Fruit fly (Drosophila melanogaster): Measurements from ENCODE around the gene Wdr82.

Gene Wdr82

DNA sequence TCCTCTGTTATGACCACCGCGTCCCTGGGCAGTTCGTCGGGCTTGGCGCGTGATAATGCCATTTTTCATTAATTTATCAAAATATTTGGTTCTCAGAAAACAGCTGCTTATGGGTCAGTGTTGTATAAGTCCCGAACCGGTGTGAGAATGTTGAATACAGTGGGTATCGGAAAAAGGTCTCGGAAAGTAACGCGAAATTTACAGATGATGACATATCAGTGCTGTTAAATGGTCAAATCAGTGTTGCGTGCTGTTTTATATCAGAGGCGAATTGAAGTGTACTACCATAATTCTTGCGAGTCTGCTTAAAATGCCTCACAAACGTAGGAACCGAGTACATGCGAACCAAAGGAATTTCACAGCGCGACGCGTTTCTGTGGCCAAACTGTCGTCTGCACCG lies 8.4 kb downstream of the Wdr82 start, which contains the start of the genes CG13392 and Rcd4 (continued):
- TF ChIP-seq Blimp-1 (GFP tag; optimal IDR thresholded peaks at IDR 0.05) (no peak), CG6808 (GFP tag; optimal IDR thresholded peaks at IDR 0.05) (peak; percentile 46), Gug (GFP tag; IDR thresholded peaks at IDR 0.05) (no peak), Hr39 (GFP tag; optimal IDR thresholded peaks at IDR 0.05) (peak; percentile 66), CG11762 (GFP tag; optimal IDR thresholded peaks at IDR 0.05; ENCODE audit: insufficient read depth) (peak; percentile 21), topi (GFP tag; optimal IDR thresholded peaks at IDR 0.05) (peak; percentile 76), CG6276 (GFP tag; optimal IDR thresholded peaks at IDR 0.05) (no peak), Eip93F (GFP tag; optimal IDR thresholded peaks at IDR 0.05) (no peak), CG16779 (tag; optimal IDR thresholded peaks at IDR 0.05) (no peak), Lpt (GFP tag; optimal IDR thresholded peaks at IDR 0.05) (peak; percentile 3), CG8119 (GFP tag; IDR thresholded peaks at IDR 0.05) (no peak), net (GFP tag; optimal IDR thresholded peaks at IDR 0.05) (peak; percentile 52), CG3919 (GFP tag; optimal IDR thresholded peaks at IDR 0.05) (peak; percentile 79), CG8319 (GFP tag; optimal IDR thresholded peaks at IDR 0.05) (no peak), CG3032 (tag; optimal IDR thresholded peaks at IDR 0.05) (peak; percentile 47), dac (GFP tag; optimal IDR thresholded peaks at IDR 0.05) (no peak), achi (GFP tag; optimal IDR thresholded peaks at IDR 0.05) (peak; percentile 80), vri (GFP tag; optimal IDR thresholded peaks at IDR 0.05) (peak; percentile 92), CG11294 (GFP tag; IDR thresholded peaks at IDR 0.05) (peak; percentile 38; the same call in 1 of the 2 replicates)

DNA sequence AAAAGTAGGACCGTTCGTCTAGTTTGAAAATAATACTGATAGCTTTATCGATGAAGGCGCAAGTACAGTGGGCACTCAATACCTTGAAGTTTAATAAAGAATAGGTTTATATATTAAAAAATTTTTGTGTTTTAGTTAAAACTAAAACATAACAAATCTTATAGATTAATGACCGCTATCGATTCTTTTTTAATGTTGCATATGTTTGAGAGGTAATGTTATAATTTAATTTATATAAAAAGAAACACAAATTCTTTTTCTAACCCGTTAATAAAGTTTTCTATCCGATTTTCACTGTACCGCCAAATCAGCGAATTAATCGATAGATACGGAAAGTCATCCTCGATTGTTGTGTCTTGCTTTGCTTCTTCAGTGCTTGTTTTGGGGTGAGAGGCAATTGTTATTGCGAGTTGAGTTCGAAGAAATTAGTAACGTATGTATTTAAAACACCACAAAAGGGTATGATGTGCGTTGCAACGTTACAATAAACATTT lies 9.9 kb downstream of the Wdr82 start, which contains the start of the genes Dad1 and CG13384:
TSS of gene Dad1 (minus strand) at position 30 of the 494 bp plus-strand sequence.
TSS of gene CG13384 (plus strand) at position 348 of the 494 bp plus-strand sequence.
- TF ChIP-seq Eip78C (GFP tag) (peak; percentile 98), Hr4 (GFP tag; optimal IDR thresholded peaks at IDR 0.05) (peak; percentile 93), CG6792 (GFP tag; optimal IDR thresholded peaks at IDR 0.05) (peak; percentile 88), CG3919 (GFP tag; optimal IDR thresholded peaks at IDR 0.05) (peak; percentile 89), ss (GFP tag; optimal IDR thresholded peaks at IDR 0.05) (peak; percentile 87 to 90), Hr39 (GFP tag; optimal IDR thresholded peaks at IDR 0.05) (peak; percentile 83), pdm3 (GFP tag; optimal IDR thresholded peaks at IDR 0.05) (peak; percentile 90), eg (GFP tag; IDR thresholded peaks at IDR 0.05) (peak; percentile 94), fkh (GFP tag; optimal IDR thresholded peaks at IDR 0.05) (peak; percentile 68), CG1621 (tag; optimal IDR thresholded peaks at IDR 0.05) (peak; percentile 91), CG7368 (GFP tag; optimal IDR thresholded peaks at IDR 0.05) (peak; percentile 81), CG6276 (GFP tag; optimal IDR thresholded peaks at IDR 0.05) (peak; percentile 83), achi (GFP tag; optimal IDR thresholded peaks at IDR 0.05) (peak; percentile 93), CG11762 (GFP tag; optimal IDR thresholded peaks at IDR 0.05; ENCODE audit: insufficient read depth) (peak; percentile 88), spab (GFP tag; optimal IDR thresholded peaks at IDR 0.05) (peak; percentile 80), CG31627 (GFP tag; optimal IDR thresholded peaks at IDR 0.05) (peak; percentile 86), CG8319 (GFP tag; optimal IDR thresholded peaks at IDR 0.05) (peak; percentile 84), Met (GFP tag; optimal IDR thresholded peaks at IDR 0.05) (peak; percentile 91), lz (GFP tag; optimal IDR thresholded peaks at IDR 0.05) (peak; percentile 93), CG6854 (GFP tag; optimal IDR thresholded peaks at IDR 0.05) (peak; percentile 78), CG4318 (GFP tag; optimal IDR thresholded peaks at IDR 0.05) (peak; percentile 86), Sox102F (GFP tag; optimal IDR thresholded peaks at IDR 0.05) (peak; percentile 86), CG9139 (GFP tag; optimal IDR thresholded peaks at IDR 0.05) (peak; percentile 78), Eip75B (GFP tag; optimal IDR thresholded peaks at IDR 0.05) (peak; percentile 89), OdsH (GFP tag; optimal IDR thresholded peaks at IDR 0.05) (peak; percentile 95), dsx (GFP tag; optimal IDR thresholded peaks at IDR 0.05; ENCODE audit: poor library complexity, severe bottlenecking) (peak; percentile 93), CG10669 (GFP tag; optimal IDR thresholded peaks at IDR 0.05) (peak; percentile 91), CG34406 (GFP tag; optimal IDR thresholded peaks at IDR 0.05) (peak; percentile 93), Blimp-1 (GFP tag; optimal IDR thresholded peaks at IDR 0.05) (peak; percentile 85), Ets21C (GFP tag; optimal IDR thresholded peaks at IDR 0.05) (peak; percentile 79), CG11902 (GFP tag; optimal IDR thresholded peaks at IDR 0.05) (peak; percentile 86), acj6 (GFP tag; optimal IDR thresholded peaks at IDR 0.05) (peak; percentile 94), Gug (GFP tag; IDR thresholded peaks at IDR 0.05) (peak; percentile 92), CG32006 (GFP tag; optimal IDR thresholded peaks at IDR 0.05) (peak; percentile 93), Sox15 (GFP tag; optimal IDR thresholded peaks at IDR 0.05) (peak; percentile 89), vri (GFP tag; optimal IDR thresholded peaks at IDR 0.05) (peak; percentile 77), CG6163 (GFP tag; IDR thresholded peaks at IDR 0.05) (no peak; the same call in 1 of the 3 replicates), Lpt (GFP tag; optimal IDR thresholded peaks at IDR 0.05) (peak; percentile 86), esn (GFP tag; optimal IDR thresholded peaks at IDR 0.05) (peak; percentile 96)

Measured in whole organism, prepupa.